Fruit fly (Drosophila melanogaster) whole organism, wandering third instar larva: ENCODE measurements around the gene Prosbeta3.

Source experiments
- Dfd ChIP-seq: fragments of >200 bp; optimal IDR thresholded peaks from 2 replicates; lab custom pipeline; 2017; ENCODE audit warnings: missing biosample characterization, missing genetic modification characterization
- Dif ChIP-seq: fragments of 200-275, 200-300 bp; sonication (Bioruptor generic); optimal IDR thresholded peaks from 2 replicates; lab custom pipeline; 2018; ENCODE audit warnings: missing biosample characterization, missing genetic modification characterization; ENCODE audit not compliant: partially characterized antibody
- Mio ChIP-seq: sonication (Bioruptor generic); optimal IDR thresholded peaks from 2 replicates; lab custom pipeline; 2016; ENCODE audit warnings: missing biosample characterization, missing genetic modification characterization
- OdsH ChIP-seq: fragments of 200-800 bp; sonication (Bioruptor generic); optimal IDR thresholded peaks from 2 replicates; lab custom pipeline; 2016; ENCODE audit warnings: missing biosample characterization, mild to moderate bottlenecking, missing genetic modification characterization
- dmrt93B ChIP-seq: fragments of 200-800 bp; sonication (Bioruptor generic); optimal IDR thresholded peaks from 2 replicates; lab custom pipeline; 2018; ENCODE audit warnings: missing biosample characterization, mild to moderate bottlenecking, missing genetic modification characterization
- foxo ChIP-seq, 2 experiments: fragments of 200-800 bp; sonication (Bioruptor generic); optimal IDR thresholded peaks; 2 replicates in 1 of 2; 3 replicates in 1 of 2; lab custom pipeline; 2016 to 2017; ENCODE audit warnings: missing biosample characterization in 2 of 2, missing genetic modification characterization in 2 of 2
- pan ChIP-seq: fragments of >200 bp; optimal IDR thresholded peaks from 2 replicates; lab custom pipeline; 2017
- psq ChIP-seq: fragments of 200-800 bp; sonication (Bioruptor generic); optimal IDR thresholded peaks from 3 replicates; lab custom pipeline; 2017; ENCODE audit warnings: missing biosample characterization, mild to moderate bottlenecking, missing genetic modification characterization, moderate library complexity
- sv ChIP-seq: fragments of 200-800 bp; sonication (Bioruptor generic); optimal IDR thresholded peaks from 3 replicates; lab custom pipeline; 2016; ENCODE audit warnings: missing biosample characterization, missing genetic modification characterization
- usp ChIP-seq: fragments of >200 bp; optimal IDR thresholded peaks from 2 replicates; lab custom pipeline; 2017; ENCODE audit warnings: missing biosample characterization, missing genetic modification characterization
- woc ChIP-seq: sonication (Bioruptor generic); optimal IDR thresholded peaks from 2 replicates; lab custom pipeline; 2016; ENCODE audit warnings: missing biosample characterization, mild to moderate bottlenecking, missing genetic modification characterization

- TF ChIP-seq Dfd (GFP tag; lab: Kevin White, UChicago), result no peak
- TF ChIP-seq Mio (GFP tag; lab: Kevin White, UChicago), result no peak
- TF ChIP-seq psq (GFP tag; lab: Kevin White, UChicago), result no peak
- no peak for TF ChIP-seq Dif
- TF ChIP-seq usp (GFP tag; lab: Kevin White, UChicago), result no peak
- no peak for TF ChIP-seq foxo (GFP tag; optimal IDR thresholded peaks at IDR 0.05; lab: Kevin White, UChicago)
- TF ChIP-seq woc (GFP tag; lab: Kevin White, UChicago), result no peak
- no peak for TF ChIP-seq dmrt93B (GFP tag; lab: Kevin White, UChicago)
- TF ChIP-seq sv (GFP tag; lab: Kevin White, UChicago), result no peak
- no peak for TF ChIP-seq pan
- no peak for TF ChIP-seq OdsH (GFP tag; lab: Kevin White, UChicago)
Measured at dm6 chr3R:8969926-8970306, 36.1 kb downstream of the Prosbeta3 start.
